Worm (Caenorhabditis elegans) whole organism, L3 larva: Measurements from ENCODE around the gene F43H9.4.

Source experiments
- ZK546.5 ChIP-seq: sonication (generic microtip); optimal IDR thresholded peaks from 2 replicates; lab custom pipeline; 2017; ENCODE audit warnings: missing biosample characterization, missing genetic modification characterization
- aly-2 ChIP-seq: fragments of 150-350 bp; optimal IDR thresholded peaks from 2 replicates; lab custom pipeline; 2014; ENCODE audit warnings: missing biosample characterization, missing genetic modification characterization
- ceh-28 ChIP-seq: fragments of 150-350 bp; optimal IDR thresholded peaks from 2 replicates; lab custom pipeline; 2014; ENCODE audit warnings: missing biosample characterization, missing genetic modification reagents, missing genetic modification characterization
- ceh-82 ChIP-seq: fragments of 150-350 bp; optimal IDR thresholded peaks from 2 replicates; lab custom pipeline; 2014; ENCODE audit warnings: missing biosample characterization, missing genetic modification characterization
- daf-12 ChIP-seq: fragments of 150-350 bp; optimal IDR thresholded peaks from 2 replicates; lab custom pipeline; 2014; ENCODE audit warnings: missing biosample characterization, missing genetic modification reagents, missing genetic modification characterization
- egl-27 ChIP-seq: sonication (generic microtip); optimal IDR thresholded peaks from 4 replicates; lab custom pipeline; 2017; ENCODE audit warnings: missing biosample characterization, missing genetic modification reagents, missing genetic modification characterization
- egl-5 ChIP-seq: fragments of 150-350 bp; optimal IDR thresholded peaks from 2 replicates; lab custom pipeline; 2017; ENCODE audit warnings: missing biosample characterization, missing genetic modification reagents, missing genetic modification characterization, inconsistent platforms
- elt-2 ChIP-seq: sonication (generic microtip); optimal IDR thresholded peaks from 2 replicates; lab custom pipeline; 2016; ENCODE audit warnings: missing genetic modification reagents, mild to moderate bottlenecking, missing genetic modification characterization, missing compliant biosample characterization
- elt-3 ChIP-seq, 3 experiments: fragments of 150-350 bp in 1 of 3; sonication (generic microtip) in 2 of 3; optimal IDR thresholded peaks; 2 replicates in 2 of 3; 4 replicates in 1 of 3; lab custom pipeline; 2014 to 2017; ENCODE audit warnings: missing biosample characterization in 3 of 3, missing genetic modification characterization in 3 of 3
- eor-1 ChIP-seq, 2 experiments: fragments of 150-350 bp; optimal IDR thresholded peaks; 2 replicates each; lab custom pipeline; 2014 to 2018; ENCODE audit warnings: missing biosample characterization in 2 of 2, missing genetic modification characterization in 2 of 2
- fkh-10 ChIP-seq: sonication (generic microtip); optimal IDR thresholded peaks from 2 replicates; lab custom pipeline; 2017; ENCODE audit warnings: missing biosample characterization, missing genetic modification reagents, missing genetic modification characterization
- fkh-2 ChIP-seq: fragments of 150-350 bp; optimal IDR thresholded peaks from 2 replicates; lab custom pipeline; 2014; ENCODE audit warnings: missing biosample characterization, missing genetic modification reagents, missing genetic modification characterization
- fos-1 ChIP-seq: fragments of 150-350 bp; optimal IDR thresholded peaks from 2 replicates; lab custom pipeline; 2014; ENCODE audit warnings: missing biosample characterization, missing genetic modification characterization
- hmg-11 ChIP-seq: sonication (generic microtip); optimal IDR thresholded peaks from 2 replicates; lab custom pipeline; 2016; ENCODE audit warnings: missing genetic modification characterization, missing compliant biosample characterization
- lin-15B ChIP-seq: fragments of 150-350 bp; optimal IDR thresholded peaks from 2 replicates; lab custom pipeline; 2014; ENCODE audit warnings: missing biosample characterization, missing genetic modification characterization
- lin-39 ChIP-seq: fragments of 150-350 bp; optimal IDR thresholded peaks from 2 replicates; lab custom pipeline; 2018; ENCODE audit warnings: missing biosample characterization, missing genetic modification reagents, missing genetic modification characterization
- mdl-1 ChIP-seq: fragments of 150-350 bp; optimal IDR thresholded peaks from 2 replicates; lab custom pipeline; 2014; ENCODE audit warnings: missing biosample characterization, missing genetic modification characterization
- mml-1 ChIP-seq: fragments of 150-350 bp; sonication (generic microtip); optimal IDR thresholded peaks from 3 replicates; lab custom pipeline; 2014; ENCODE audit warnings: missing biosample characterization, missing genetic modification characterization
- nfya-1 ChIP-seq: sonication (generic microtip); optimal IDR thresholded peaks from 2 replicates; lab custom pipeline; 2017; ENCODE audit warnings: missing genetic modification characterization, mild to moderate bottlenecking, missing compliant biosample characterization, antibody characterized with exemption, moderate library complexity; ENCODE audit not compliant: insufficient read depth
- nhr-23 ChIP-seq: fragments of 150-350 bp; optimal IDR thresholded peaks from 2 replicates; lab custom pipeline; 2014; ENCODE audit warnings: missing biosample characterization, missing genetic modification reagents, missing genetic modification characterization
- nhr-237 ChIP-seq: fragments of 150-350 bp; optimal IDR thresholded peaks from 2 replicates; lab custom pipeline; 2014; ENCODE audit warnings: missing biosample characterization, missing genetic modification characterization
- nhr-25 ChIP-seq: sonication (generic microtip); optimal IDR thresholded peaks from 2 replicates; lab custom pipeline; 2017; ENCODE audit warnings: missing biosample characterization, missing genetic modification characterization
- nhr-28 ChIP-seq: fragments of 150-350 bp; optimal IDR thresholded peaks from 2 replicates; lab custom pipeline; 2014; ENCODE audit warnings: missing biosample characterization, missing genetic modification characterization
- nhr-43 ChIP-seq: sonication (generic microtip); optimal IDR thresholded peaks from 2 replicates; lab custom pipeline; 2016; ENCODE audit warnings: mild to moderate bottlenecking, missing genetic modification characterization, missing compliant biosample characterization; ENCODE audit not compliant: poor library complexity, severe bottlenecking
- nhr-76 ChIP-seq: fragments of 150-350 bp; sonication (generic microtip); optimal IDR thresholded peaks from 5 replicates; lab custom pipeline; 2014; ENCODE audit warnings: missing biosample characterization, missing genetic modification characterization
- nhr-77 ChIP-seq: fragments of 150-350 bp; optimal IDR thresholded peaks from 2 replicates; lab custom pipeline; 2014; ENCODE audit warnings: missing biosample characterization, missing genetic modification characterization
- pha-4 ChIP-seq: fragments of 150-350 bp; optimal IDR thresholded peaks from 2 replicates; lab custom pipeline; 2014; ENCODE audit warnings: missing biosample characterization, missing genetic modification reagents, missing genetic modification characterization
- pqm-1 ChIP-seq: fragments of 150-350 bp; optimal IDR thresholded peaks from 2 replicates; lab custom pipeline; 2017; ENCODE audit warnings: missing biosample characterization, missing genetic modification characterization, inconsistent platforms
- snpc-4 ChIP-seq: fragments of 150-350 bp; optimal IDR thresholded peaks from 2 replicates; lab custom pipeline; 2014; ENCODE audit warnings: missing biosample characterization, missing genetic modification characterization
- tbx-2 ChIP-seq: sonication (generic microtip); optimal IDR thresholded peaks from 2 replicates; lab custom pipeline; 2016; ENCODE audit warnings: mild to moderate bottlenecking, missing genetic modification characterization, missing compliant biosample characterization
- unc-62 ChIP-seq: fragments of 150-350 bp; sonication (generic microtip); optimal IDR thresholded peaks from 4 replicates; lab custom pipeline; 2014; ENCODE audit warnings: missing biosample characterization, missing genetic modification reagents, missing genetic modification characterization
- zag-1 ChIP-seq: fragments of 150-350 bp; optimal IDR thresholded peaks from 2 replicates; lab custom pipeline; 2014; ENCODE audit warnings: missing biosample characterization, missing genetic modification characterization
- ztf-11 ChIP-seq: fragments of 150-350 bp; optimal IDR thresholded peaks from 2 replicates; lab custom pipeline; 2014; ENCODE audit warnings: missing biosample characterization, missing genetic modification characterization
- ztf-4 ChIP-seq: fragments of 150-350 bp; optimal IDR thresholded peaks from 2 replicates; lab custom pipeline; 2014; ENCODE audit warnings: missing biosample characterization, missing genetic modification characterization

Gene F43H9.4

DNA sequence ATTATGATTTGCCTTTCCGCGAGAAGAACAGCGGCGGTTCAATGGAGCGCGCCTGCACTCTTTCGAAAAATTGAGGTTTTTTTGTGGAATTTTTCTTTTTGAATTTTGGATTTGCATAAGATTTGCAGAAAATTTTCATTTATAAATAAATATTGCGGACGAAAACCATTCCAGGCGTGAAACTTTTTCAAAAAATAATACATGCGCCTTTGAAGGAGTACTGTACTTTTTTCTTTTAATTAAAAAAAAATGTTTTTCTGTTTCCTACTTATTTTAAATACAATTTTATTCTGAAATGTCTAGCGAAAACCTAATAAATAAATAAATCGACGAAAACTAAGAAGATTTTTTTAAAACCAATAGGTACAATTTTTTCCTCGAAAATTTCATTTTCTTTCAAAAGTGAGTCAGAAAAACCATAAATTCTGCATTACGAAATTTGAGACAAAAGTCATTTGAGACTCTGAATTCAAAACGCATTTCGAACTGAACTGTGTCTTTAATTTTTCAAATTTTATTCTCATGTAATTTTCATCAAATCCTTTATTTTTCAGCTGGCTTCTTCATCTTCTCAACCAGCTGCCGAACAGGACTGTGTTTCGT is 45.4 kb upstream of the F43H9.4 start, which contains the start of gene F26D11.1:
Gene F26D11.1, plus strand, starts transcription at position 553 of the 603 bp plus-strand sequence.
- TF ChIP-seq lin-39: no peak
- no peak for TF ChIP-seq fos-1 (tag; lab: Kevin White, UChicago)

DNA sequence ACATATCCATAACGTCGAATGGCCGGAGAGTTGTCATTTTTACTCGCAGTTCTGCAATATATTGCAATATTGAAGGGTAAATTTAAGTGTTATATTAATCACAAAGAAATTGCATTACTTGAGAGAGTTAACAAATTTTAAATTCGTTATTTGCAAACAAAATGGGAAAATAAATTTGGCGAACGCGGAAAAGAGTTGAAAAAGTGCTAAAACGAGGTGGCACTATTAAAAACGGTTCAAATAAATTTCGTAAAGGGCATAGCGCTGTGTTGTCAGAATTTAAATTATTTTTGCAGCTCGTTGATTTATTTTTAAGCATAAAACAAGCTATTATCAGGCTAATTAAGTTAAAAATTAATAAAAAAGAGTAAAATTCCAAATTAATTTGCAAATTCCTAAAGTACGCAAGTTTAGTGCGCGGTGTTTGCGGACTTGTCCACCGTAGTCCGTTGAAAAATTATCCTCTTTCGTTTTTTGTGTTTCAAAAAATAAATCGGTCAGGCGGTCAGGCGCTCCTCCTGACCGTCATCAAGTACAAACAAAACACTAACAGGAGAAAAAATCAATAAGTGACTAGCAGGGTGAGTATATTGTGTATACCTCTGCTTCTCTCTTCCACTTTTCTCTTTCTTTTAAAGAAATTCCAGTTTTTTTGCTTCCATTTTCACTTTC is 43.0 kb upstream of the F43H9.4 start, which contains the start of the genes natb-1 and abhd-12:
Gene natb-1, minus strand, starts transcription at position 51 of the 672 bp plus-strand sequence.
Gene abhd-12, plus strand, starts transcription at position 499 of the 672 bp plus-strand sequence.
- peak; percentile 67 for TF ChIP-seq nfya-1 (tag; lab: Kevin White, UChicago)
- TF ChIP-seq hmg-11 (tag; lab: Kevin White, UChicago): peak; percentile 56
- TF ChIP-seq egl-5: peak; percentile 42
- TF ChIP-seq pqm-1 (tag; lab: Kevin White, UChicago): peak; percentile 21
- TF ChIP-seq nhr-25: peak; percentile 29
- peak; percentile 66 for TF ChIP-seq snpc-4 (tag; lab: Kevin White, UChicago)
- peak; percentile 58 for TF ChIP-seq ceh-28 (tag; lab: Kevin White, UChicago)
- peak; percentile 87 for TF ChIP-seq pha-4 (tag; lab: Kevin White, UChicago)
- TF ChIP-seq lin-39: no peak
- TF ChIP-seq elt-2 (tag; lab: Kevin White, UChicago): peak; percentile 20
- peak; percentile 41 for TF ChIP-seq nhr-23 (tag; lab: Kevin White, UChicago)
- no peak for TF ChIP-seq ztf-11 (tag; lab: Kevin White, UChicago)
- no peak for TF ChIP-seq nhr-77 (tag; lab: Kevin White, UChicago)

- no peak for TF ChIP-seq ZK546.5 (tag; lab: Kevin White, UChicago)
- TF ChIP-seq egl-27 (tag; lab: Kevin White, UChicago): no peak
- TF ChIP-seq tbx-2: no peak
- TF ChIP-seq elt-3 (tag; optimal IDR thresholded peaks at IDR 0.05; lab: Kevin White, UChicago): no peak
- no peak for TF ChIP-seq zag-1 (tag; lab: Kevin White, UChicago)
- no peak for TF ChIP-seq nhr-237 (tag; lab: Kevin White, UChicago)
- no peak for TF ChIP-seq mml-1
- no peak for TF ChIP-seq ceh-82
- TF ChIP-seq nhr-76 (tag; lab: Kevin White, UChicago): no peak
- no peak for TF ChIP-seq ztf-4 (tag; lab: Kevin White, UChicago)
- TF ChIP-seq unc-62: no peak
- no peak for TF ChIP-seq nhr-77 (tag; lab: Kevin White, UChicago)
- no peak for TF ChIP-seq eor-1 (tag; optimal IDR thresholded peaks at IDR 0.05; lab: Kevin White, UChicago)
- TF ChIP-seq mdl-1 (tag; lab: Kevin White, UChicago): no peak
- TF ChIP-seq fkh-10 (GFP tag; lab: Kevin White, UChicago): no peak
- no peak for TF ChIP-seq nhr-28 (tag; lab: Kevin White, UChicago)
- TF ChIP-seq aly-2 (tag; lab: Kevin White, UChicago): no peak
These were observed 40.6 kb upstream of the F43H9.4 start, which contains the start of gene Y97E10AL.1 for ce11 chrV:7985860-7986259. Gene Y97E10AL.1, plus strand, starts transcription at chrV:7986160.

DNA sequence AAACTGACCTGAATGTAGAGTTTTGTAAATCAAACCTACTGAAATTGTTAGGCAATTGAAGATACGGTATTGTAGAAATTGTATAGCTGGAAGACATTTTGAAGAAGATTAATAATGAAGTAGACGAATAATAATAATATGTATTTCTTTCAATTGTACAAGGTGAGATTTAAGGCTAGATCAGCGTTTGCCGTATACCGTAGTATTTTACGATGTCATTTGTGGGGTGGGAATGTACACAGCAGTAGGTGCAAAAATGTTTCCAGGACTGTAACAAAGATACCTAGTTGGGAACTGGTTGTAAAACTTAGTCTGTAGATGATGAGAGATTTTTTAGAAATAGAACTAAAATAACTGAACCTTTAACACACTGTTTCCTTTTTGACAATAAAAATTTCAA is 31.9 kb upstream of the F43H9.4 start, which contains the start of gene ceh-76:
Gene ceh-76, minus strand, starts transcription at position 101 of the 400 bp plus-strand sequence.
- no peak for TF ChIP-seq nhr-43

DNA sequence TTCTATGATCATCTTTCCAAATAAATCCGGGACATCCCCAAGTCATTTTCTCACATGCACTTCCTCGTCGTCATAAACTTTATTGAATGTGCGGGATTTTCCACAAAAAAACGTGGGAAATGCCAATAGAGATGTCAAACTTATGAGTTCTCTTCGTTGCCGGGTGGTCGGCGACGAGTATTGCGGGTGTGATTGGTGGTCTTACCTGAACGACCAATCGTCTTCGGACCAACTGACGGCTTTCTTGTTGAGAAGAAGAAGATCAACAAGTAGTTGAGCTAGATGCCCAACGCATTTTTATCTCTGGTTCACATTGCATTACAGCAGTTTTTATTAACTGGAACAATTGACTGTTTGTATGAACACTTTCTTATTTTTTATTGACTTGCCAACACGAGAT is 31.3 kb upstream of the F43H9.4 start:
- no peak for TF ChIP-seq daf-12 (tag; lab: Kevin White, UChicago)
- no peak for TF ChIP-seq lin-15B (tag; lab: Kevin White, UChicago)
- no peak for TF ChIP-seq fkh-2 (tag; lab: Kevin White, UChicago)
- TF ChIP-seq nfya-1 (tag; lab: Kevin White, UChicago): peak; percentile 62
- TF ChIP-seq, all 47 proteins: peak for 1
